Worm (Caenorhabditis elegans): ENCODE measurements around the gene unc-46.
"Not testable (repeated sequence)": the region's sequence is repeated elsewhere in the genome, so short reads cannot be mapped to it uniquely, and the experiment has no call there.

Gene unc-46

ce11 chrV:5049333-5049942, 49.4 kb downstream of the unc-46 start, which contains the start of the genes pqn-51 and K11D12.14 (continued):
- TF ChIP-seq zfp-2 (tag; optimal IDR thresholded peaks at IDR 0.05) (peak; percentile 73), D1046.2 (GFP tag; IDR thresholded peaks at IDR 0.05) (peak; percentile 76; the same call in 1 of the 2 replicates), Y5F2A.4 (GFP tag; optimal IDR thresholded peaks at IDR 0.05) (no peak), tra-1 (GFP tag; IDR thresholded peaks at IDR 0.05) (peak; percentile 91), lin-15B (tag; optimal IDR thresholded peaks at IDR 0.05) (peak; percentile 31), nhr-76 (tag; optimal IDR thresholded peaks at IDR 0.05) (no peak), R02D3.7 (tag; optimal IDR thresholded peaks at IDR 0.05) (no peak), mxl-2 (GFP tag; conservative IDR thresholded peaks at IDR 0.05) (peak; percentile 33; the same call in 1 of the 2 replicates), rbr-2 (tag; optimal IDR thresholded peaks at IDR 0.05) (peak; percentile 97), dmd-9 (GFP tag; IDR thresholded peaks at IDR 0.05) (no peak), F49E8.2 (tag; optimal IDR thresholded peaks at IDR 0.05; ENCODE audit: borderline replicate concordance) (no peak), arid-1 (GFP tag; conservative IDR thresholded peaks at IDR 0.05) (peak; percentile 78; the same call in 1 of the 2 replicates), ceh-82 (tag; optimal IDR thresholded peaks at IDR 0.05) (no peak), ZK546.5 (tag; optimal IDR thresholded peaks at IDR 0.05) (peak; percentile 42 to 90), ceh-44 (GFP tag; IDR thresholded peaks at IDR 0.05) (peak; percentile 98), nhr-237 (tag; optimal IDR thresholded peaks at IDR 0.05) (no peak), pqm-1 (tag; optimal IDR thresholded peaks at IDR 0.05) (no peak), snpc-4 (tag; optimal IDR thresholded peaks at IDR 0.05) (no peak), nhr-102 (tag; optimal IDR thresholded peaks at IDR 0.05) (peak; percentile 93), lin-29 (GFP tag; IDR thresholded peaks at IDR 0.05) (peak; percentile 87), mes-2 (tag; optimal IDR thresholded peaks at IDR 0.05; ENCODE audit: poor library complexity, severe bottlenecking) (peak; percentile 83), egl-27 (tag; optimal IDR thresholded peaks at IDR 0.05) (no peak), attf-4 (tag; optimal IDR thresholded peaks at IDR 0.05) (no peak), dpl-1 (GFP tag; optimal IDR thresholded peaks at IDR 0.05) (peak; percentile 90), daf-12 (tag; optimal IDR thresholded peaks at IDR 0.05) (no peak), gei-8 (GFP tag; optimal IDR thresholded peaks at IDR 0.05) (peak; percentile 35), lin-1 (GFP tag; IDR thresholded peaks at IDR 0.05) (peak; percentile 61; the same call in 1 of the 2 replicates), nhr-28 (tag; optimal IDR thresholded peaks at IDR 0.05) (peak; percentile 83), nhr-111 (GFP tag; optimal IDR thresholded peaks at IDR 0.05) (no peak), php-3 (GFP tag; IDR thresholded peaks at IDR 0.05) (peak; percentile 71; the same call in 1 of the 2 replicates), lsy-2 (tag; optimal IDR thresholded peaks at IDR 0.05) (peak; percentile 81 to 92), T26A8.4 (GFP tag; IDR thresholded peaks at IDR 0.05) (peak; percentile 93), hif-1 (tag; optimal IDR thresholded peaks at IDR 0.05) (peak; percentile 61 to 75)

- TF ChIP-seq arid-1 (GFP tag; conservative IDR thresholded peaks at IDR 0.05) (peak; percentile 79; the same call in 1 of the 2 replicates), lin-1 (GFP tag; IDR thresholded peaks at IDR 0.05) (peak; percentile 60; the same call in 1 of the 2 replicates), rbr-2 (tag; optimal IDR thresholded peaks at IDR 0.05) (peak; percentile 25), snpc-1.2 (GFP tag; IDR thresholded peaks at IDR 0.05) (0 out of 2 replicates have a peak, but pooled peaks have one; percentile 30), D1046.2 (GFP tag; IDR thresholded peaks at IDR 0.05) (peak; percentile 73; the same call in 1 of the 2 replicates), mdt-29 (GFP tag; IDR thresholded peaks at IDR 0.05) (peak; percentile 75), Y48G9A.11 (GFP tag; IDR thresholded peaks at IDR 0.05) (peak; percentile 57; the same call in 1 of the 2 replicates), pha-4 (GFP tag; IDR thresholded peaks at IDR 0.05) (peak; percentile 80), hmg-1.1 (GFP tag; IDR thresholded peaks at IDR 0.05) (peak; percentile 97), lin-29 (GFP tag; IDR thresholded peaks at IDR 0.05) (peak; percentile 81), dmd-9 (GFP tag; IDR thresholded peaks at IDR 0.05) (0 out of 2 replicates have a peak, but pooled peaks have one; percentile 64), nhr-42 (GFP tag; IDR thresholded peaks at IDR 0.05) (peak; percentile 93), ZK337.2 (GFP tag; IDR thresholded peaks at IDR 0.05) (peak; percentile 46; the same call in 1 of the 2 replicates), vab-7 (GFP tag; IDR thresholded peaks at IDR 0.05) (peak; percentile 81; the same call in 1 of the 2 replicates), ceh-44 (GFP tag; IDR thresholded peaks at IDR 0.05) (peak; percentile 86), zfp-3 (GFP tag; conservative IDR thresholded peaks at IDR 0.05) (peak; percentile 82), Y75B8A.6 (GFP tag; IDR thresholded peaks at IDR 0.05) (0 out of 2 replicates have a peak, but pooled peaks have one; percentile 33), tra-1 (GFP tag; IDR thresholded peaks at IDR 0.05) (peak; percentile 92), saeg-2 (GFP tag; IDR thresholded peaks at IDR 0.05) (peak; percentile 79), lin-38 (GFP tag; IDR thresholded peaks at IDR 0.05) (peak; percentile 90), php-3 (GFP tag; IDR thresholded peaks at IDR 0.05) (peak; percentile 82), madf-9 (GFP tag; conservative IDR thresholded peaks at IDR 0.05) (peak; percentile 77), set-16 (GFP tag; IDR thresholded peaks at IDR 0.05) (peak; percentile 94)
- not testable (repeated sequence) for TF ChIP-seq pha-4 (tag; optimal IDR thresholded peaks at IDR 0.05)
Measured at ce11 chrV:5047230-5047629, 51.6 kb downstream of the unc-46 start.
